Fruit fly (Drosophila melanogaster): ENCODE results near the gene CG14356.

Gene CG14356

DNA sequence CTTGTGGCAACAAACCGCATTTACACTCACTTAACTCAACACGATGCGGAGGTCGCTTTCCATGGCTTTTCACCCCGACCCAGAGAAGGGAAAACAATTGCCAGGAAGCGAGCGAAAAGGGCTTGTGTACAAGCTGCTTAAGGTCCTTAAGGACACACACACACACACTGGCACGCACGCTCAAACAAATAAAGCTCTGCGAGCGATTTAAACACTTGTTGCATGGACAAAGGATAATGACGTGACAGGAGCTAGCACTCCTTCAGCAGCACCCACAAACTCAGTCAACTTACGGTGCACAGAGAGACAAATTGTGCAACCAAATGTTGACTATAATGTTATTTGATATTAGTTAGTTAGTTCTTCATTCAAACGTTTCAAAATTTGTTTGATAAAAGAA is 46.3 kb downstream of the CG14356 start:
- TF ChIP-seq CG8159 (tag; optimal IDR thresholded peaks at IDR 0.05): peak; percentile 20
- TF ChIP-seq EcR (GFP tag; optimal IDR thresholded peaks at IDR 0.05): no peak

DNA sequence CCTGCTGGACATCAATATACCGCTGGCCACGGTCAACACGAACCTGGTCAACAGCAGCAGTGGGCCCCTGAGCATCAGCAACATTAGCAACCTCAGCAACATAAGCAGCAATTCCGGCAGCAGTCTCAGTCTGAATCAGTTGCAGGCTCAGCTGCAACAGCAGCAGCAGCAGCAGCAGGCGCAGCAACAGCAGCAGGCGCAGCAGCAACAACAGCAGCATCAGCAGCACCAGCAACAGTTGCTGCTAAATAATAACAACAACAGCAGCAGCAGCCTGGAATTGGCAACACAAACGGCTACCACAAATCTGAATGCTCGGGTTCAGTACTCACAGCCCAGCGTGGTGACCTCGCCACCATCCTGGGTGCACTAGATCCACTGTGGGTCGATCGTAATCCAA is 50.3 kb downstream of the CG14356 start:
- TF ChIP-seq CG15710 (tag; optimal IDR thresholded peaks at IDR 0.05) (no peak), Ets98B (GFP tag; IDR thresholded peaks at IDR 0.05) (no peak), CG8301 (tag; optimal IDR thresholded peaks at IDR 0.05) (no peak), rn (GFP tag; IDR thresholded peaks at IDR 0.05) (no peak), D1 (tag; optimal IDR thresholded peaks at IDR 0.05) (no peak), EcR (GFP tag; optimal IDR thresholded peaks at IDR 0.05) (no peak), CG12605 (GFP tag; IDR thresholded peaks at IDR 0.05) (no peak), fd96Ca (GFP tag; IDR thresholded peaks at IDR 0.05) (no peak), CG8159 (tag; optimal IDR thresholded peaks at IDR 0.05) (no peak), gl (tag; optimal IDR thresholded peaks at IDR 0.05) (no peak), CG32121 (GFP tag; IDR thresholded peaks at IDR 0.05) (no peak), CG34367 (tag; optimal IDR thresholded peaks at IDR 0.05) (no peak), Pif1A (GFP tag; optimal IDR thresholded peaks at IDR 0.05) (no peak), CG13204 (GFP tag; optimal IDR thresholded peaks at IDR 0.05) (no peak), Snoo (tag; optimal IDR thresholded peaks at IDR 0.05) (no peak), CG14655 (GFP tag; optimal IDR thresholded peaks at IDR 0.05) (no peak), CG9948 (tag; optimal IDR thresholded peaks at IDR 0.05) (no peak), CG4496 (GFP tag; IDR thresholded peaks at IDR 0.05) (no peak), Pif1B (GFP tag; optimal IDR thresholded peaks at IDR 0.05) (no peak)

Data from whole organism, pupa.